Fruit fly (Drosophila melanogaster) whole organism, embryonic: ENCODE measurements around the gene CG8861.

Experiments
- CG12659 ChIP-seq: fragments of 200-800 bp; sonication (Bioruptor generic); optimal IDR thresholded peaks from 3 replicates; lab custom pipeline; 2017; ENCODE audit warnings: mild to moderate bottlenecking, missing biosample characterization, missing genetic modification reagents, missing genetic modification characterization
- CG13624 ChIP-seq: fragments of 200-800 bp; sonication (Bioruptor generic); optimal IDR thresholded peaks from 2 replicates; lab custom pipeline; 2016; ENCODE audit warnings: missing biosample characterization, missing genetic modification characterization
- CG3281 ChIP-seq: fragments of 200-800 bp; sonication (Bioruptor generic); optimal IDR thresholded peaks from 3 replicates; lab custom pipeline; 2017; ENCODE audit warnings: missing biosample characterization, mild to moderate bottlenecking, missing genetic modification characterization
- CG4404 ChIP-seq: fragments of 200-800 bp; sonication (Bioruptor generic); IDR thresholded peaks from 2 replicates; pipeline ENCODE4 v1.3.6; 2022; ENCODE audit warnings: missing biosample characterization, missing genetic modification characterization
- CG6683 ChIP-seq: fragments of 200-800 bp; sonication (Bioruptor generic); optimal IDR thresholded peaks from 2 replicates; lab custom pipeline; 2017; ENCODE audit warnings: missing biosample characterization, mild to moderate bottlenecking, missing genetic modification characterization, missing genetic modification reagents
- CG6791 ChIP-seq: fragments of 200-800 bp; sonication (Bioruptor generic); IDR thresholded peaks from 3 replicates; pipeline ENCODE4 v1.3.6; 2022; ENCODE audit warnings: missing biosample characterization, missing genetic modification characterization; ENCODE audit not compliant: partially characterized antibody
- CG6854 ChIP-seq: fragments of 200-800 bp; sonication (Bioruptor generic); optimal IDR thresholded peaks from 3 replicates; lab custom pipeline; 2017; ENCODE audit warnings: missing biosample characterization, mild to moderate bottlenecking, missing genetic modification characterization
- CG7839 ChIP-seq: fragments of 200-800 bp; sonication (Bioruptor generic); optimal IDR thresholded peaks from 3 replicates; lab custom pipeline; 2018; ENCODE audit warnings: missing biosample characterization, mild to moderate bottlenecking, missing genetic modification characterization, moderate library complexity
- CrebB ChIP-seq: fragments of 200-800 bp; sonication (Bioruptor generic); optimal IDR thresholded peaks from 3 replicates; lab custom pipeline; 2018; ENCODE audit warnings: missing biosample characterization, mild to moderate bottlenecking, missing genetic modification characterization
- Deaf1 ChIP-seq: fragments of 200-800 bp; optimal IDR thresholded peaks from 3 replicates; lab custom pipeline; 2019; ENCODE audit warnings: missing biosample characterization, mild to moderate bottlenecking, missing genetic modification characterization, moderate library complexity
- Ets65A ChIP-seq: fragments of 200-800 bp; sonication (Bioruptor generic); peaks from one replicate; lab custom pipeline; 2016; ENCODE audit warnings: missing biosample characterization, missing genetic modification characterization
- HLH4C ChIP-seq: fragments of 200-800 bp; sonication (Bioruptor generic); IDR thresholded peaks from 3 replicates; pipeline ENCODE4 v1.3.6; 2022; ENCODE audit warnings: missing biosample characterization, missing genetic modification characterization; ENCODE audit not compliant: partially characterized antibody
- HLHmδ ChIP-seq: fragments of 200-800 bp; sonication (Bioruptor generic); optimal IDR thresholded peaks from 2 replicates; lab custom pipeline; 2018; ENCODE audit warnings: missing biosample characterization, mild to moderate bottlenecking, missing genetic modification characterization, moderate library complexity
- Hand ChIP-seq: fragments of 200-800 bp; sonication (Bioruptor generic); optimal IDR thresholded peaks from 2 replicates; lab custom pipeline; 2017; ENCODE audit warnings: mild to moderate bottlenecking, missing biosample characterization, missing genetic modification reagents, missing genetic modification characterization
- Hr3 ChIP-seq: fragments of 200-800 bp; sonication (Bioruptor generic); optimal IDR thresholded peaks from 3 replicates; lab custom pipeline; 2016; ENCODE audit warnings: missing biosample characterization, missing genetic modification characterization
- Hr51 ChIP-seq, 2 experiments: fragments of 200-800 bp; sonication (Bioruptor generic); optimal IDR thresholded peaks; 2 replicates in 1 of 2; 3 replicates in 1 of 2; lab custom pipeline; 2016 to 2018; ENCODE audit warnings: missing biosample characterization in 2 of 2, missing genetic modification characterization in 2 of 2, mild to moderate bottlenecking in 1 of 2, moderate library complexity in 1 of 2
- Hsf ChIP-seq: fragments of 200-800 bp; sonication (Bioruptor generic); optimal IDR thresholded peaks from 3 replicates; lab custom pipeline; 2016; ENCODE audit warnings: missing biosample characterization, missing genetic modification characterization
- Kr ChIP-seq: fragments of 200-800 bp; sonication (Bioruptor generic); optimal IDR thresholded peaks from 2 replicates; lab custom pipeline; 2017; ENCODE audit warnings: missing biosample characterization, mild to moderate bottlenecking, missing genetic modification characterization
- Max ChIP-seq: fragments of 200-800 bp; sonication (Bioruptor generic); optimal IDR thresholded peaks from 2 replicates; lab custom pipeline; 2016; ENCODE audit warnings: missing biosample characterization, mild to moderate bottlenecking, missing genetic modification characterization
- Myb ChIP-seq: fragments of 200-800 bp; sonication (Bioruptor generic); optimal IDR thresholded peaks from 2 replicates; lab custom pipeline; 2016; ENCODE audit warnings: missing biosample characterization, missing genetic modification characterization
- Neu2 ChIP-seq: fragments of 200-800 bp; sonication (Bioruptor generic); optimal IDR thresholded peaks from 3 replicates; lab custom pipeline; 2016; ENCODE audit warnings: missing biosample characterization, missing genetic modification characterization, borderline replicate concordance
- Pdp1 ChIP-seq, 2 experiments: fragments of 200-800 bp; sonication (Bioruptor generic); optimal IDR thresholded peaks; 3 replicates each; lab custom pipeline; 2016; ENCODE audit warnings: missing biosample characterization in 2 of 2, missing genetic modification characterization in 2 of 2, mild to moderate bottlenecking in 1 of 2, moderate library complexity in 1 of 2
- Sry-δ ChIP-seq: fragments of 200-800 bp; sonication (Bioruptor generic); optimal IDR thresholded peaks from 2 replicates; lab custom pipeline; 2016; ENCODE audit warnings: missing biosample characterization, missing genetic modification characterization
- Trl ChIP-seq, 3 experiments: fragments of >200 bp in 2 of 3; fragments of 200-800 bp in 1 of 3; sonication (Bioruptor generic) in 1 of 3; optimal IDR thresholded peaks; 2 replicates in 1 of 3; 3 replicates in 2 of 3; lab custom pipeline; 2016 to 2017; ENCODE audit warnings: missing biosample characterization in 1 of 3, missing genetic modification characterization in 1 of 3
- aop ChIP-seq: fragments of 200-800 bp; sonication (Bioruptor generic); IDR thresholded peaks from 2 replicates; pipeline ENCODE4 v1.3.6; 2022; ENCODE audit warnings: missing biosample characterization, missing genetic modification characterization
- ash1 ChIP-seq: fragments of 200-800 bp; sonication (Bioruptor generic); optimal IDR thresholded peaks from 2 replicates; lab custom pipeline; 2018; ENCODE audit warnings: missing biosample characterization, mild to moderate bottlenecking, missing genetic modification characterization
- bcd ChIP-seq: fragments of 200-800 bp; sonication (Bioruptor generic); optimal IDR thresholded peaks from 2 replicates; lab custom pipeline; 2017; ENCODE audit warnings: missing biosample characterization, mild to moderate bottlenecking, missing genetic modification characterization
- bowl ChIP-seq: fragments of 200-800 bp; sonication (Bioruptor generic); IDR thresholded peaks from 2 replicates; pipeline ENCODE4 v1.3.6; 2022; ENCODE audit warnings: missing biosample characterization, missing genetic modification characterization
- bsh ChIP-seq, 2 experiments: fragments of 200-800 bp; sonication (Bioruptor generic); optimal IDR thresholded peaks; 2 replicates each; lab custom pipeline; 2017 to 2018; ENCODE audit warnings: mild to moderate bottlenecking in 2 of 2, missing biosample characterization in 2 of 2, missing genetic modification characterization in 2 of 2, moderate library complexity in 1 of 2
- cas ChIP-seq: fragments of 200-800 bp; sonication (Bioruptor generic); IDR thresholded peaks from 2 replicates; pipeline ENCODE4 v1.3.6; 2022; ENCODE audit warnings: missing biosample characterization, missing genetic modification characterization
- crc ChIP-seq: fragments of 200-800 bp; sonication (Bioruptor generic); optimal IDR thresholded peaks from 2 replicates; lab custom pipeline; 2016; ENCODE audit warnings: missing biosample characterization, missing genetic modification characterization
- fd102C ChIP-seq: fragments of 200-800 bp; sonication (Bioruptor generic); optimal IDR thresholded peaks from 2 replicates; lab custom pipeline; 2018; ENCODE audit warnings: missing biosample characterization, mild to moderate bottlenecking, missing genetic modification characterization, moderate library complexity
- gcm ChIP-seq: fragments of 200-800 bp; sonication (Bioruptor generic); optimal IDR thresholded peaks from 2 replicates; lab custom pipeline; 2019; ENCODE audit warnings: missing biosample characterization, mild to moderate bottlenecking, missing genetic modification characterization, moderate library complexity
- grau ChIP-seq: fragments of 200-800 bp; optimal IDR thresholded peaks from 3 replicates; lab custom pipeline; 2019; ENCODE audit warnings: missing biosample characterization, mild to moderate bottlenecking, missing genetic modification characterization, moderate library complexity
- gro ChIP-seq: fragments of 200-800 bp; sonication (Bioruptor generic); optimal IDR thresholded peaks from 2 replicates; lab custom pipeline; 2016; ENCODE audit warnings: missing biosample characterization, missing genetic modification characterization
- gt ChIP-seq: fragments of 200-800 bp; sonication (Bioruptor generic); IDR thresholded peaks from 2 replicates; pipeline ENCODE4 v1.3.6; 2022; ENCODE audit warnings: missing biosample characterization, missing genetic modification characterization
- h ChIP-seq: fragments of >200 bp; optimal IDR thresholded peaks from 2 replicates; lab custom pipeline; 2017
- hkb ChIP-seq, 2 experiments: fragments of 200-800 bp in 1 of 2; fragments of >200 bp in 1 of 2; sonication (Bioruptor generic) in 1 of 2; IDR thresholded peaks in 1 of 2; optimal IDR thresholded peaks in 1 of 2; 2 replicates each; pipeline versions ENCODE4 v1.3.6 to Lab custom; 2017 to 2022; ENCODE audit warnings: missing biosample characterization in 1 of 2, missing genetic modification characterization in 1 of 2
- kay ChIP-seq: fragments of 200-800 bp; sonication (Bioruptor generic); optimal IDR thresholded peaks from 2 replicates; lab custom pipeline; 2016; ENCODE audit warnings: missing biosample characterization, missing genetic modification characterization
- oc ChIP-seq: fragments of 200-800 bp; sonication (Bioruptor generic); optimal IDR thresholded peaks from 2 replicates; lab custom pipeline; 2018; ENCODE audit warnings: missing biosample characterization, mild to moderate bottlenecking, missing genetic modification characterization, moderate library complexity
- otp ChIP-seq: fragments of 200-800 bp; sonication (Bioruptor generic); IDR thresholded peaks from 3 replicates; pipeline ENCODE4, ENCODE4 v1.3.6; 2022; ENCODE audit warnings: missing biosample characterization, missing genetic modification characterization
- pb ChIP-seq: fragments of 200-800 bp; sonication (Bioruptor generic); optimal IDR thresholded peaks from 3 replicates; lab custom pipeline; 2016; ENCODE audit warnings: missing biosample characterization, missing genetic modification characterization
- pzg ChIP-seq: fragments of 200-800 bp; sonication (Bioruptor generic); optimal IDR thresholded peaks from 3 replicates; lab custom pipeline; 2018; ENCODE audit warnings: missing biosample characterization, mild to moderate bottlenecking, missing genetic modification characterization, moderate library complexity
- ro ChIP-seq: fragments of 200-800 bp; sonication (Bioruptor generic); IDR thresholded peaks from 2 replicates; pipeline ENCODE4 v1.3.6; 2022; ENCODE audit warnings: missing biosample characterization, missing genetic modification characterization
- run ChIP-seq: fragments of 200-800 bp; sonication (Bioruptor generic); optimal IDR thresholded peaks from 3 replicates; lab custom pipeline; 2018; ENCODE audit warnings: missing biosample characterization, mild to moderate bottlenecking, missing genetic modification characterization
- seq ChIP-seq: fragments of 200-800 bp; sonication (Bioruptor generic); IDR thresholded peaks from 2 replicates; pipeline ENCODE4 v1.3.6; 2022; ENCODE audit warnings: missing biosample characterization, missing genetic modification characterization
- slou ChIP-seq: fragments of 200-800 bp; sonication (Bioruptor generic); optimal IDR thresholded peaks from 3 replicates; lab custom pipeline; 2016; ENCODE audit warnings: missing biosample characterization, missing genetic modification characterization
- so ChIP-seq: fragments of 200-800 bp; sonication (Bioruptor generic); IDR thresholded peaks from 3 replicates; pipeline ENCODE4 v1.3.6; 2022; ENCODE audit warnings: missing biosample characterization, missing genetic modification characterization
- vnd ChIP-seq: fragments of 200-800 bp; sonication (Bioruptor generic); IDR thresholded peaks from 3 replicates; pipeline ENCODE4 v1.3.6; 2022; ENCODE audit warnings: missing biosample characterization, missing genetic modification characterization; ENCODE audit not compliant: partially characterized antibody
- vvl ChIP-seq: fragments of 200-800 bp; sonication (Bioruptor generic); IDR thresholded peaks from 2 replicates; pipeline ENCODE4 v1.3.6; 2022; ENCODE audit warnings: missing biosample characterization, missing genetic modification characterization

CG8861 gene

DNA sequence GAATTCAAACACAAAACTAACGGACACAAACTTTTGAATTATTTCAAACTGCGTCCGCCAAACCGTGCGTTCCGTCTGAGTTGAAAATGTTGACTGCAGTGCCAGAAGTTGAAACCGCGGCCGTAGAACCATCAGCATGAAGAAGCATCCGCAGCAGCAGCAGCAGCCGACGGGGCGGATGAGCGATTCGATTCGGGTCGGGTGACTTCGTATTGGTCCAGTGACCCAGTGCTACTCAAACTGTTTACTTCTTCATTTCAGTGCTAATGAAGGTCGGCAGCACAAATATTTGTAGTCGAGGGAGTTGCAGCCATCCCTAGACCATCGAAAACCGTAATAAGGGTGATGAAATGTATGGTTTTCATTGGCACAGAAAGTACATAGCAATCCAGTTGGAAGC, at the start of gene CG8861:
Gene CG8861 (minus strand): TSS at position 101 of the 400 bp plus-strand sequence.
- no peak for TF ChIP-seq kay (GFP tag; lab: Kevin White, UChicago)
- TF ChIP-seq Sry-δ, result no peak
- no peak for TF ChIP-seq aop (GFP tag; lab: Robert Waterston, UW)
- TF ChIP-seq CG4404, result no peak
- no peak for TF ChIP-seq CG6854 (GFP tag; lab: Kevin White, UChicago)
- TF ChIP-seq gcm (GFP tag; lab: Kevin White, UChicago), result no peak
- TF ChIP-seq CrebB (tag; lab: Kevin White, UChicago), result no peak
- no peak for TF ChIP-seq Hand (GFP tag; lab: Kevin White, UChicago)
- no peak for TF ChIP-seq seq (GFP tag; lab: Robert Waterston, UW)
- no peak for TF ChIP-seq crc
- 0 out of 3 replicates have a peak, but pooled peaks have one; percentile 7 for TF ChIP-seq vnd
- no peak for TF ChIP-seq Kr (GFP tag; lab: Kevin White, UChicago)
- no peak for TF ChIP-seq Ets65A
- TF ChIP-seq Deaf1 (tag; lab: Kevin White, UChicago), result peak; percentile 89
- TF ChIP-seq CG6791 (GFP tag; lab: Robert Waterston, UW), result peak; percentile 6; the same call in 1 of the 3 replicates
- TF ChIP-seq h, result no peak
- TF ChIP-seq Hr3, result no peak
- no peak for TF ChIP-seq pb (GFP tag; lab: Kevin White, UChicago)
- no peak for TF ChIP-seq grau (tag; lab: Kevin White, UChicago)

DNA sequence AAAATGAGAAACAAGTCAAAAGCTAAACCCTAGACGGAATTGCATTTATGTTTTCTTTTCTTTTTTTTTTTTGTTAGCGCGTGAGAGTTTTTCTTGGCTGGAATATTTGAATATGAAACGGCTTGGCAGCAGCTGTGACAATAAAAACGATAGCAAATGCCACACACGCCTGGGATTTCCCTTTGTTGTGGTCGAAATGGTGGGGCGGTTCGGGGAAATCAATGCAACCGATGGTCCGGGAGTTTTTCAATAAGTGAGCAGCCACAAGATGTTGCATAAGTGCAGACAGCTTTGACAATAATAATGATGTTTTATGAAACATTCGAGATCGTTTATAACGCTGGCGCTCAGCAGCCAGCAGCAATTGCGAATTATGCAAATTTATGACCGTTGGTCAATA, 48.5 kb upstream of the CG8861 start:
- TF ChIP-seq Pdp1 (GFP tag; optimal IDR thresholded peaks at IDR 0.05; lab: Kevin White, UChicago) (peak in 1 of 2 experiments; percentile 56), oc (tag; lab: Kevin White, UChicago) (peak; percentile 46), cas (GFP tag; lab: Robert Waterston, UW) (no peak), CG3281 (no peak), so (GFP tag; lab: Robert Waterston, UW) (no peak), HLH4C (GFP tag; lab: Robert Waterston, UW) (no peak), Neu2 (GFP tag; lab: Kevin White, UChicago) (no peak), fd102C (GFP tag; lab: Kevin White, UChicago) (no peak), ro (GFP tag; lab: Robert Waterston, UW) (no peak), bowl (no peak), Myb (GFP tag; lab: Kevin White, UChicago) (no peak), slou (GFP tag; lab: Kevin White, UChicago) (no peak), Trl (optimal IDR thresholded peaks at IDR 0.05; lab: Kevin White, UChicago) (no peak), Trl (GFP tag; optimal IDR thresholded peaks at IDR 0.05; lab: Kevin White, UChicago) (no peak), CG7839 (tag; lab: Kevin White, UChicago) (no peak), CG13624 (GFP tag; lab: Kevin White, UChicago) (no peak), vvl (GFP tag; lab: Robert Waterston, UW) (peak; percentile 61; the same call in 1 of the 2 replicates), pzg (GFP tag; lab: Kevin White, UChicago) (no peak), Hr51 (GFP tag; optimal IDR thresholded peaks at IDR 0.05; lab: Kevin White, UChicago) (no peak), Hsf (GFP tag; lab: Kevin White, UChicago) (no peak), gro (no peak), ash1 (GFP tag; lab: Kevin White, UChicago) (no peak), HLHmδ (GFP tag; lab: Kevin White, UChicago) (no peak), hkb (optimal IDR thresholded peaks at IDR 0.05; lab: Kevin White, UChicago) (peak; percentile 11), hkb (GFP tag; IDR thresholded peaks at IDR 0.05; lab: Robert Waterston, UW) (no peak), CG12659 (GFP tag; lab: Kevin White, UChicago) (no peak), gt (no peak), bcd (GFP tag; lab: Kevin White, UChicago) (no peak), run (tag; lab: Kevin White, UChicago) (peak; percentile 66), Max (no peak), otp (GFP tag; lab: Robert Waterston, UW) (no peak), CG6683 (GFP tag; lab: Kevin White, UChicago) (no peak), bsh (GFP tag; optimal IDR thresholded peaks at IDR 0.05; lab: Kevin White, UChicago) (no peak)
